Worm (Caenorhabditis elegans) whole organism, L3 larva: ENCODE measurements around the gene C06E4.1.

Experiments used
- ama-1 ChIP-seq: fragments of 150-350 bp; optimal IDR thresholded peaks from 2 replicates; lab custom pipeline; 2018
- ceh-82 ChIP-seq: fragments of 150-350 bp; optimal IDR thresholded peaks from 2 replicates; lab custom pipeline; 2014; ENCODE audit warnings: missing biosample characterization, missing genetic modification characterization
- daf-12 ChIP-seq: fragments of 150-350 bp; optimal IDR thresholded peaks from 2 replicates; lab custom pipeline; 2014; ENCODE audit warnings: missing biosample characterization, missing genetic modification reagents, missing genetic modification characterization
- elt-2 ChIP-seq: sonication (generic microtip); optimal IDR thresholded peaks from 2 replicates; lab custom pipeline; 2016; ENCODE audit warnings: missing genetic modification reagents, mild to moderate bottlenecking, missing genetic modification characterization, missing compliant biosample characterization
- fkh-10 ChIP-seq: sonication (generic microtip); optimal IDR thresholded peaks from 2 replicates; lab custom pipeline; 2017; ENCODE audit warnings: missing biosample characterization, missing genetic modification reagents, missing genetic modification characterization
- lin-15B ChIP-seq: fragments of 150-350 bp; optimal IDR thresholded peaks from 2 replicates; lab custom pipeline; 2014; ENCODE audit warnings: missing biosample characterization, missing genetic modification characterization
- nfya-1 ChIP-seq: sonication (generic microtip); optimal IDR thresholded peaks from 2 replicates; lab custom pipeline; 2017; ENCODE audit warnings: missing genetic modification characterization, mild to moderate bottlenecking, missing compliant biosample characterization, antibody characterized with exemption, moderate library complexity; ENCODE audit not compliant: insufficient read depth
- nhr-11 ChIP-seq: fragments of 150-350 bp; optimal IDR thresholded peaks from 2 replicates; lab custom pipeline; 2014; ENCODE audit warnings: missing biosample characterization, missing genetic modification characterization
- nhr-237 ChIP-seq: fragments of 150-350 bp; optimal IDR thresholded peaks from 2 replicates; lab custom pipeline; 2014; ENCODE audit warnings: missing biosample characterization, missing genetic modification characterization
- nhr-67 ChIP-seq: fragments of 150-350 bp; optimal IDR thresholded peaks from 2 replicates; lab custom pipeline; 2014; ENCODE audit warnings: missing biosample characterization, missing genetic modification characterization
- nhr-76 ChIP-seq: fragments of 150-350 bp; sonication (generic microtip); optimal IDR thresholded peaks from 5 replicates; lab custom pipeline; 2014; ENCODE audit warnings: missing biosample characterization, missing genetic modification characterization
- pqm-1 ChIP-seq: fragments of 150-350 bp; optimal IDR thresholded peaks from 2 replicates; lab custom pipeline; 2017; ENCODE audit warnings: missing biosample characterization, missing genetic modification characterization, inconsistent platforms
- sea-2 ChIP-seq: fragments of 150-350 bp; sonication (generic microtip); optimal IDR thresholded peaks from 4 replicates; lab custom pipeline; 2014; ENCODE audit warnings: missing biosample characterization, missing genetic modification reagents, missing genetic modification characterization

Gene C06E4.1

DNA sequence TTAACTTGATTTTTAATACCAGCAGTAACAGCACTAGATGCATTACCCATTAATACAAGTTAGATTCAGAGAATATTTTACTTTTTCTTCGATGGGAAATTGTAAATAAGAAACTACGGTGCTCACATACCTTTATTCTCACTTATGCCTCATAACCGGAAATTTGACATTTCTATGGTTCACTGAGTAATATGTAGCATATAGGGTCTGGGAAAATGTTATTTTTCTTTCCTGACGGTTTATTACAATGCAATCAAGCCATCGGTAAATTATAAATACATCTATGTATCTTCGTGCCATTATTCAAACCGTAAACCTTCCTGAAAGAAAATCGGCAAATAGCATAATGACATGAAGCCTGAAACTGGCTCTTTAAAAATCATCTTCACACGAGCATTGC, 49.6 kb downstream of the C06E4.1 start, which contains the start of gene ocr-4:
Gene ocr-4, minus strand, starts transcription at position 101 of the 400 bp plus-strand sequence.
- TF ChIP-seq ama-1 (lab: Kevin White, UChicago) (no peak), sea-2 (GFP tag; lab: Kevin White, UChicago) (no peak), nfya-1 (tag; lab: Kevin White, UChicago) (no peak), nhr-11 (tag; lab: Kevin White, UChicago) (no peak), lin-15B (tag; lab: Kevin White, UChicago) (no peak), nhr-237 (tag; lab: Kevin White, UChicago) (no peak), daf-12 (tag; lab: Kevin White, UChicago) (no peak), nhr-76 (no peak), nhr-67 (tag; lab: Kevin White, UChicago) (no peak), elt-2 (tag; lab: Kevin White, UChicago) (no peak), pqm-1 (no peak), fkh-10 (GFP tag; lab: Kevin White, UChicago) (no peak), ceh-82 (tag; lab: Kevin White, UChicago) (no peak)
